Fruit fly (Drosophila melanogaster) whole organism, embryonic: ENCODE measurements around the gene MSAmiP.

Source experiments
- Ada2b ChIP-seq: fragments of 200-800 bp; sonication (Bioruptor generic); IDR thresholded peaks from 2 replicates; pipeline ENCODE4 v1.3.6; 2022; ENCODE audit warnings: missing biosample characterization, missing genetic modification characterization
- Aef1 ChIP-seq: fragments of 200-800 bp; sonication (Bioruptor generic); IDR thresholded peaks from 3 replicates; pipeline ENCODE4 v1.3.6; 2022; ENCODE audit warnings: missing biosample characterization, missing genetic modification characterization
- Asciz ChIP-seq: fragments of 200-800 bp; sonication (Bioruptor generic); optimal IDR thresholded peaks from 2 replicates; lab custom pipeline; 2017; ENCODE audit warnings: missing biosample characterization, mild to moderate bottlenecking, missing genetic modification characterization, missing genetic modification reagents
- CG10366 ChIP-seq: fragments of 200-800 bp; sonication (Bioruptor generic); IDR thresholded peaks from 2 replicates; pipeline ENCODE4 v1.3.6; 2022; ENCODE audit warnings: missing biosample characterization, missing genetic modification characterization
- CG11456 ChIP-seq: fragments of 200-800 bp; sonication (Bioruptor generic); IDR thresholded peaks from 3 replicates; pipeline ENCODE4 v1.3.6; 2022; ENCODE audit warnings: missing biosample characterization, missing genetic modification characterization
- CG11696 ChIP-seq: fragments of 200-800 bp; sonication (Bioruptor generic); IDR thresholded peaks from 2 replicates; pipeline ENCODE4 v1.3.6; 2022; ENCODE audit warnings: missing biosample characterization, missing genetic modification characterization
- CG12219 ChIP-seq: fragments of 200-800 bp; sonication (Bioruptor generic); optimal IDR thresholded peaks from 3 replicates; lab custom pipeline; 2018; ENCODE audit warnings: missing biosample characterization, mild to moderate bottlenecking, missing genetic modification characterization
- CG1233 ChIP-seq: fragments of 200-800 bp; sonication (Bioruptor generic); optimal IDR thresholded peaks from 4 replicates; lab custom pipeline; 2018; ENCODE audit warnings: missing biosample characterization, mild to moderate bottlenecking, missing genetic modification characterization
- CG12942 ChIP-seq: fragments of 200-800 bp; sonication (Bioruptor generic); optimal IDR thresholded peaks from 3 replicates; lab custom pipeline; 2016; ENCODE audit warnings: missing biosample characterization, missing genetic modification characterization
- CG13424 ChIP-seq: fragments of 200-800 bp; sonication (Bioruptor generic); optimal IDR thresholded peaks from 2 replicates; lab custom pipeline; 2019; ENCODE audit warnings: missing biosample characterization, mild to moderate bottlenecking, missing genetic modification characterization, moderate library complexity
- CG13894 ChIP-seq: fragments of 200-800 bp; sonication (Bioruptor generic); optimal IDR thresholded peaks from 3 replicates; lab custom pipeline; 2018; ENCODE audit warnings: missing biosample characterization, mild to moderate bottlenecking, missing genetic modification characterization, moderate library complexity
- CG15011 ChIP-seq: fragments of 200-800 bp; sonication (Bioruptor generic); optimal IDR thresholded peaks from 3 replicates; lab custom pipeline; 2018; ENCODE audit warnings: missing biosample characterization, mild to moderate bottlenecking, missing genetic modification characterization
- CG1529 ChIP-seq: fragments of 200-800 bp; sonication (Bioruptor generic); optimal IDR thresholded peaks from 3 replicates; lab custom pipeline; 2018; ENCODE audit warnings: missing biosample characterization, missing genetic modification characterization
- CG15601 ChIP-seq: fragments of 200-800 bp; sonication (Bioruptor generic); optimal IDR thresholded peaks from 3 replicates; lab custom pipeline; 2019; ENCODE audit warnings: missing biosample characterization, mild to moderate bottlenecking, missing genetic modification characterization, moderate library complexity
- CG17612 ChIP-seq: fragments of 200-800 bp; sonication (Bioruptor generic); IDR thresholded peaks from 2 replicates; pipeline ENCODE4 v1.3.6; 2022; ENCODE audit warnings: missing biosample characterization, missing genetic modification characterization
- CG17912 ChIP-seq: fragments of 200-800 bp; sonication (Bioruptor generic); optimal IDR thresholded peaks from 2 replicates; lab custom pipeline; 2018; ENCODE audit warnings: missing biosample characterization, mild to moderate bottlenecking, missing genetic modification characterization
- CG2129 ChIP-seq: fragments of 200-800 bp; sonication (Bioruptor generic); IDR thresholded peaks from 2 replicates; pipeline ENCODE4 v1.3.6; 2022; ENCODE audit warnings: missing biosample characterization, missing genetic modification characterization; ENCODE audit not compliant: partially characterized antibody
- CG2199 ChIP-seq: fragments of 200-800 bp; sonication (Bioruptor generic); IDR thresholded peaks from 3 replicates; pipeline ENCODE4 v1.3.6; 2022; ENCODE audit warnings: missing biosample characterization, missing genetic modification characterization
- CG3065 ChIP-seq: fragments of 200-800 bp; sonication (Bioruptor generic); optimal IDR thresholded peaks from 2 replicates; lab custom pipeline; 2016; ENCODE audit warnings: missing biosample characterization, missing genetic modification characterization
- CG31441 ChIP-seq: fragments of 200-800 bp; sonication (Bioruptor generic); IDR thresholded peaks from 2 replicates; pipeline ENCODE4 v1.3.6; 2022; ENCODE audit warnings: missing biosample characterization, missing genetic modification characterization
- CG9215 ChIP-seq: fragments of 200-800 bp; sonication (Bioruptor generic); IDR thresholded peaks from 2 replicates; pipeline ENCODE4 v1.3.6; 2022; ENCODE audit warnings: missing biosample characterization, missing genetic modification characterization
- CG9437 ChIP-seq: fragments of 200-800 bp; sonication (Bioruptor generic); optimal IDR thresholded peaks from 2 replicates; lab custom pipeline; 2018; ENCODE audit warnings: missing biosample characterization, mild to moderate bottlenecking, missing genetic modification characterization
- Chrac-16 ChIP-seq: fragments of 200-800 bp; sonication (Bioruptor generic); optimal IDR thresholded peaks from 3 replicates; lab custom pipeline; 2016; ENCODE audit warnings: missing biosample characterization, missing genetic modification characterization
- CkIIα-i1 ChIP-seq: fragments of 200-800 bp; sonication (Bioruptor generic); IDR thresholded peaks from 2 replicates; pipeline ENCODE4 v1.3.6; 2022; ENCODE audit warnings: missing biosample characterization, missing genetic modification characterization
- Dll ChIP-seq: fragments of 200-800 bp; sonication (Bioruptor generic); IDR thresholded peaks from 4 replicates; pipeline ENCODE4 v1.3.6; 2022; ENCODE audit warnings: missing biosample characterization, missing genetic modification characterization; ENCODE audit not compliant: partially characterized antibody
- E2f1 ChIP-seq: fragments of 200-800 bp; sonication (Bioruptor generic); IDR thresholded peaks from 2 replicates; pipeline ENCODE4 v1.3.6; 2022; ENCODE audit warnings: missing biosample characterization, missing genetic modification characterization
- Ets65A ChIP-seq: fragments of 200-800 bp; sonication (Bioruptor generic); peaks from one replicate; lab custom pipeline; 2016; ENCODE audit warnings: missing biosample characterization, missing genetic modification characterization
- Ets97D ChIP-seq: fragments of 200-800 bp; sonication (Bioruptor generic); optimal IDR thresholded peaks from 3 replicates; lab custom pipeline; 2016; ENCODE audit warnings: missing biosample characterization, missing genetic modification characterization
- Fer1 ChIP-seq: fragments of 200-800 bp; sonication (Bioruptor generic); optimal IDR thresholded peaks from 2 replicates; lab custom pipeline; 2017; ENCODE audit warnings: missing biosample characterization, mild to moderate bottlenecking, missing genetic modification characterization
- Gug ChIP-seq: fragments of 200-800 bp; sonication (Bioruptor generic); IDR thresholded peaks from 4 replicates; pipeline ENCODE4 v1.3.6; 2022; ENCODE audit warnings: missing biosample characterization, missing genetic modification characterization
- Lim3 ChIP-seq: fragments of 200-800 bp; sonication (Bioruptor generic); IDR thresholded peaks from 2 replicates; pipeline ENCODE4 v1.3.6; 2022; ENCODE audit warnings: missing biosample characterization, missing genetic modification characterization
- Spps ChIP-seq: fragments of 200-800 bp; sonication (Bioruptor generic); optimal IDR thresholded peaks from 2 replicates; lab custom pipeline; 2018; ENCODE audit warnings: missing biosample characterization, mild to moderate bottlenecking, missing genetic modification characterization
- Sry-β ChIP-seq: fragments of 200-800 bp; sonication (Bioruptor generic); optimal IDR thresholded peaks from 2 replicates; lab custom pipeline; 2018; ENCODE audit warnings: missing biosample characterization, mild to moderate bottlenecking, missing genetic modification characterization, moderate library complexity
- bab2 ChIP-seq: fragments of 200-800 bp; sonication (Bioruptor generic); optimal IDR thresholded peaks from 2 replicates; lab custom pipeline; 2016; ENCODE audit warnings: missing biosample characterization, missing genetic modification characterization
- bowl ChIP-seq: fragments of 200-800 bp; sonication (Bioruptor generic); IDR thresholded peaks from 2 replicates; pipeline ENCODE4 v1.3.6; 2022; ENCODE audit warnings: missing biosample characterization, missing genetic modification characterization
- bsh ChIP-seq, 2 experiments: fragments of 200-800 bp; sonication (Bioruptor generic); optimal IDR thresholded peaks; 2 replicates each; lab custom pipeline; 2017 to 2018; ENCODE audit warnings: mild to moderate bottlenecking in 2 of 2, missing biosample characterization in 2 of 2, missing genetic modification characterization in 2 of 2, moderate library complexity in 1 of 2
- cwo ChIP-seq: fragments of 200-800 bp; sonication (Bioruptor generic); optimal IDR thresholded peaks from 3 replicates; lab custom pipeline; 2017; ENCODE audit warnings: missing biosample characterization, missing genetic modification characterization, mild to moderate bottlenecking, moderate library complexity, missing genetic modification reagents
- dmrt11E ChIP-seq: fragments of 200-800 bp; sonication (Bioruptor generic); optimal IDR thresholded peaks from 3 replicates; lab custom pipeline; 2018; ENCODE audit warnings: missing biosample characterization, mild to moderate bottlenecking, missing genetic modification characterization, moderate library complexity
- eve ChIP-seq, 2 experiments: fragments of >200 bp; optimal IDR thresholded peaks; 2 replicates each; lab custom pipeline; 2017; ENCODE audit warnings: missing biosample characterization in 2 of 2, missing genetic modification characterization in 2 of 2
- h ChIP-seq: fragments of >200 bp; optimal IDR thresholded peaks from 2 replicates; lab custom pipeline; 2017
- kah ChIP-seq: fragments of 200-800 bp; sonication (Bioruptor generic); optimal IDR thresholded peaks from 2 replicates; lab custom pipeline; 2018; ENCODE audit warnings: missing biosample characterization, mild to moderate bottlenecking, missing genetic modification characterization
- mirr ChIP-seq: fragments of 200-800 bp; sonication (Bioruptor generic); optimal IDR thresholded peaks from 3 replicates; lab custom pipeline; 2018; ENCODE audit warnings: missing biosample characterization, mild to moderate bottlenecking, missing genetic modification characterization
- nerfin-1 ChIP-seq: fragments of 200-800 bp; sonication (Bioruptor generic); optimal IDR thresholded peaks from 3 replicates; lab custom pipeline; 2019; ENCODE audit warnings: missing biosample characterization, mild to moderate bottlenecking, missing genetic modification characterization, moderate library complexity
- pho ChIP-seq: fragments of 200-800 bp; sonication (Bioruptor generic); optimal IDR thresholded peaks from 2 replicates; lab custom pipeline; 2016; ENCODE audit warnings: missing biosample characterization, missing genetic modification characterization
- prd ChIP-seq, 3 experiments: fragments of >200 bp in 2 of 3; fragments of 200-800 bp in 1 of 3; sonication (Bioruptor generic) in 1 of 3; optimal IDR thresholded peaks in 2 of 3; IDR thresholded peaks in 1 of 3; 2 replicates in 2 of 3; 3 replicates in 1 of 3; pipeline versions ENCODE4 v1.3.6 to Lab custom; 2017 to 2022; ENCODE audit warnings: missing biosample characterization in 1 of 3, missing genetic modification characterization in 1 of 3
- sr ChIP-seq: fragments of 200-800 bp; sonication (Bioruptor generic); IDR thresholded peaks from 3 replicates; pipeline ENCODE4 v1.3.6; 2022; ENCODE audit warnings: missing biosample characterization, missing genetic modification characterization
- tup ChIP-seq: fragments of 200-800 bp; sonication (Bioruptor generic); optimal IDR thresholded peaks from 2 replicates; lab custom pipeline; 2016; ENCODE audit warnings: missing biosample characterization, mild to moderate bottlenecking, missing genetic modification characterization, moderate library complexity
- vnd ChIP-seq: fragments of 200-800 bp; sonication (Bioruptor generic); IDR thresholded peaks from 3 replicates; pipeline ENCODE4 v1.3.6; 2022; ENCODE audit warnings: missing biosample characterization, missing genetic modification characterization; ENCODE audit not compliant: partially characterized antibody

The MSAmiP gene

dm6 chr3R:16857029-16858027 is 38.8 kb downstream of the MSAmiP start (continued):
- TF ChIP-seq CG3065 (GFP tag; lab: Kevin White, UChicago): no peak
- TF ChIP-seq CG9215: no peak
- TF ChIP-seq dmrt11E (tag; lab: Kevin White, UChicago): peak; percentile 39
- no peak for TF ChIP-seq bowl (GFP tag; lab: Robert Waterston, UW)
- no peak for TF ChIP-seq CG13894 (tag; lab: Kevin White, UChicago)
- no peak for TF ChIP-seq CG17612
- TF ChIP-seq kah: no peak
- no peak for TF ChIP-seq CG1233 (GFP tag; lab: Kevin White, UChicago)
- no peak for TF ChIP-seq CG15011
- TF ChIP-seq Aef1 (GFP tag; lab: Robert Waterston, UW): no peak
- no peak for TF ChIP-seq CG11696
- TF ChIP-seq Fer1 (GFP tag; lab: Kevin White, UChicago): no peak
- TF ChIP-seq Ets65A: no peak
- TF ChIP-seq Lim3 (GFP tag; lab: Robert Waterston, UW): no peak
- no peak for TF ChIP-seq prd (optimal IDR thresholded peaks at IDR 0.05; lab: Kevin White, UChicago)
- no peak; the same call in 2 of the 3 replicates for TF ChIP-seq prd (GFP tag; IDR thresholded peaks at IDR 0.05; lab: Robert Waterston, UW)
- no peak for TF ChIP-seq pho (GFP tag; lab: Kevin White, UChicago)
- TF ChIP-seq CG13424: no peak
- peak; percentile 24; the same call in 1 of the 2 replicates for TF ChIP-seq CG10366 (GFP tag; lab: Robert Waterston, UW)
- TF ChIP-seq Ets97D: no peak
- no peak for TF ChIP-seq tup
- TF ChIP-seq Ada2b (GFP tag; lab: Robert Waterston, UW): no peak
- TF ChIP-seq CG12219: no peak
- no peak for TF ChIP-seq CG2129 (GFP tag; lab: Robert Waterston, UW)
- peak; percentile 23; the same call in 1 of the 2 replicates for TF ChIP-seq E2f1 (GFP tag; lab: Robert Waterston, UW)
- TF ChIP-seq CG9437 (GFP tag; lab: Kevin White, UChicago): no peak
- TF ChIP-seq Spps (tag; lab: Kevin White, UChicago): no peak
- TF ChIP-seq bab2: no peak
- TF ChIP-seq CG1529 (GFP tag; lab: Kevin White, UChicago): no peak
- peak in 1 of 2 experiments; percentile 52 for TF ChIP-seq eve (GFP tag; optimal IDR thresholded peaks at IDR 0.05; lab: Kevin White, UChicago)
- TF ChIP-seq vnd (GFP tag; lab: Robert Waterston, UW): no peak
- TF ChIP-seq Chrac-16 (GFP tag; lab: Kevin White, UChicago): peak; percentile 52
- TF ChIP-seq Dll (GFP tag; lab: Robert Waterston, UW): no peak
- no peak for TF ChIP-seq CG17912
- peak in 1 of 2 experiments; percentile 21 for TF ChIP-seq bsh (GFP tag; optimal IDR thresholded peaks at IDR 0.05; lab: Kevin White, UChicago)
- TF ChIP-seq nerfin-1 (tag; lab: Kevin White, UChicago): peak; percentile 41
- 0 out of 3 replicates have a peak, but pooled peaks have one; percentile 12 for TF ChIP-seq CG2199 (GFP tag; lab: Robert Waterston, UW)
- TF ChIP-seq CG11456 (GFP tag; lab: Robert Waterston, UW): peak; percentile 68; the same call in 1 of the 3 replicates
- no peak for TF ChIP-seq cwo
- TF ChIP-seq Gug: no peak
- no peak for TF ChIP-seq CG31441 (GFP tag; lab: Robert Waterston, UW)
- TF ChIP-seq sr (GFP tag; lab: Robert Waterston, UW): no peak
- peak; percentile 14 for TF ChIP-seq CG15601 (tag; lab: Kevin White, UChicago)
- TF ChIP-seq CG12942 (GFP tag; lab: Kevin White, UChicago): no peak
- no peak for TF ChIP-seq h
- peak; percentile 17 for TF ChIP-seq mirr (GFP tag; lab: Kevin White, UChicago)
- TF ChIP-seq CkIIα-i1: no peak
- TF ChIP-seq Sry-β (GFP tag; lab: Kevin White, UChicago): no peak
- TF ChIP-seq Asciz (GFP tag; lab: Kevin White, UChicago): no peak
